Fruit fly (Drosophila melanogaster) whole organism, prepupa: ENCODE data around the gene Trc8.

Experiments used
- Blimp-1 ChIP-seq: fragments of 200-800 bp; sonication (Bioruptor generic); optimal IDR thresholded peaks from 3 replicates; lab custom pipeline; 2017; ENCODE audit warnings: missing biosample characterization, missing genetic modification characterization, mild to moderate bottlenecking, moderate library complexity, missing genetic modification reagents
- CG10669 ChIP-seq: fragments of 200-800 bp; sonication (Bioruptor generic); optimal IDR thresholded peaks from 3 replicates; lab custom pipeline; 2018; ENCODE audit warnings: missing biosample characterization, mild to moderate bottlenecking, missing genetic modification characterization, moderate library complexity
- CG11294 ChIP-seq: fragments of 200-800 bp; sonication (Bioruptor generic); IDR thresholded peaks from 2 replicates; pipeline ENCODE4 v1.3.6; 2022; ENCODE audit warnings: missing biosample characterization, missing genetic modification characterization
- CG11762 ChIP-seq: fragments of 200-800 bp; sonication (Bioruptor generic); optimal IDR thresholded peaks from 3 replicates; lab custom pipeline; 2016; ENCODE audit warnings: missing biosample characterization, missing genetic modification characterization; ENCODE audit not compliant: insufficient read depth
- CG15336 ChIP-seq: fragments of 200-800 bp; sonication (Bioruptor generic); IDR thresholded peaks from 2 replicates; pipeline ENCODE4 v1.3.6; 2022; ENCODE audit warnings: missing biosample characterization, missing genetic modification characterization
- CG1621 ChIP-seq: fragments of 200-800 bp; sonication (Bioruptor generic); optimal IDR thresholded peaks from 3 replicates; lab custom pipeline; 2018; ENCODE audit warnings: missing biosample characterization, mild to moderate bottlenecking, missing genetic modification characterization
- CG16779 ChIP-seq: fragments of 200-800 bp; sonication (Bioruptor generic); optimal IDR thresholded peaks from 3 replicates; lab custom pipeline; 2017; ENCODE audit warnings: missing biosample characterization, mild to moderate bottlenecking, missing genetic modification characterization
- CG31627 ChIP-seq: fragments of 200-800 bp; sonication (Bioruptor generic); optimal IDR thresholded peaks from 3 replicates; lab custom pipeline; 2016; ENCODE audit warnings: missing biosample characterization, missing genetic modification characterization
- CG3919 ChIP-seq: fragments of 200-800 bp; sonication (Bioruptor generic); optimal IDR thresholded peaks from 3 replicates; lab custom pipeline; 2016; ENCODE audit warnings: missing biosample characterization, missing genetic modification characterization
- CG4318 ChIP-seq: fragments of 200-800 bp; sonication (Bioruptor generic); optimal IDR thresholded peaks from 3 replicates; lab custom pipeline; 2017; ENCODE audit warnings: missing biosample characterization, mild to moderate bottlenecking, missing genetic modification characterization
- CG6163 ChIP-seq: fragments of 200-800 bp; sonication (Bioruptor generic); IDR thresholded peaks from 3 replicates; pipeline ENCODE4 v1.3.6; 2022; ENCODE audit warnings: missing biosample characterization, missing genetic modification characterization
- CG6276 ChIP-seq: fragments of 200-800 bp; sonication (Bioruptor generic); optimal IDR thresholded peaks from 2 replicates; lab custom pipeline; 2017; ENCODE audit warnings: missing biosample characterization, mild to moderate bottlenecking, missing genetic modification characterization
- CG6792 ChIP-seq: fragments of 200-800 bp; sonication (Bioruptor generic); optimal IDR thresholded peaks from 3 replicates; lab custom pipeline; 2016; ENCODE audit warnings: missing biosample characterization, missing genetic modification characterization
- CG6808 ChIP-seq: fragments of 200-800 bp; sonication (Bioruptor generic); optimal IDR thresholded peaks from 3 replicates; lab custom pipeline; 2017; ENCODE audit warnings: missing biosample characterization, missing genetic modification characterization, mild to moderate bottlenecking, moderate library complexity, missing genetic modification reagents
- CG6854 ChIP-seq: fragments of 200-800 bp; sonication (Bioruptor generic); optimal IDR thresholded peaks from 2 replicates; lab custom pipeline; 2017; ENCODE audit warnings: missing biosample characterization, mild to moderate bottlenecking, missing genetic modification characterization
- CG8319 ChIP-seq: fragments of 200-800 bp; sonication (Bioruptor generic); optimal IDR thresholded peaks from 3 replicates; lab custom pipeline; 2016; ENCODE audit warnings: missing biosample characterization, missing genetic modification characterization
- CG8632 ChIP-seq: fragments of 200-800 bp; sonication (Bioruptor generic); optimal IDR thresholded peaks from 3 replicates; lab custom pipeline; 2016; ENCODE audit warnings: missing biosample characterization, missing genetic modification characterization
- CG9139 ChIP-seq: fragments of 200-800 bp; sonication (Bioruptor generic); optimal IDR thresholded peaks from 3 replicates; lab custom pipeline; 2017; ENCODE audit warnings: missing biosample characterization, mild to moderate bottlenecking, missing genetic modification characterization
- Eip75B ChIP-seq: fragments of 200-800 bp; sonication (Bioruptor generic); optimal IDR thresholded peaks from 3 replicates; lab custom pipeline; 2016; ENCODE audit warnings: missing biosample characterization, missing genetic modification characterization
- Eip78C ChIP-seq: fragments of 200-800 bp; sonication (Bioruptor generic); peaks from one replicate; lab custom pipeline; 2016; ENCODE audit warnings: missing biosample characterization, missing genetic modification characterization
- Eip93F ChIP-seq: fragments of 200-800 bp; sonication (Bioruptor generic); optimal IDR thresholded peaks from 2 replicates; lab custom pipeline; 2016; ENCODE audit warnings: missing biosample characterization, mild to moderate bottlenecking, missing genetic modification characterization
- Ets96B ChIP-seq: fragments of 200-800 bp; optimal IDR thresholded peaks from 2 replicates; lab custom pipeline; 2019; ENCODE audit warnings: missing biosample characterization, mild to moderate bottlenecking, missing genetic modification characterization, moderate library complexity
- Gug ChIP-seq: fragments of 200-800 bp; sonication (Bioruptor generic); IDR thresholded peaks from 2 replicates; pipeline ENCODE4 v1.3.6; 2022; ENCODE audit warnings: missing biosample characterization, missing genetic modification characterization
- Hr38 ChIP-seq: sonication (Bioruptor generic); optimal IDR thresholded peaks from 2 replicates; lab custom pipeline; 2016; ENCODE audit warnings: missing biosample characterization, missing genetic modification characterization
- Hr39 ChIP-seq: fragments of 200-800 bp; sonication (Bioruptor generic); optimal IDR thresholded peaks from 2 replicates; lab custom pipeline; 2016; ENCODE audit warnings: missing biosample characterization, missing genetic modification characterization
- Hr4 ChIP-seq: fragments of 200-800 bp; sonication (Bioruptor generic); optimal IDR thresholded peaks from 3 replicates; lab custom pipeline; 2016; ENCODE audit warnings: missing biosample characterization, missing genetic modification characterization
- Lpt ChIP-seq: fragments of 200-800 bp; sonication (Bioruptor generic); optimal IDR thresholded peaks from 3 replicates; lab custom pipeline; 2016; ENCODE audit warnings: missing biosample characterization, missing genetic modification characterization
- Met ChIP-seq: fragments of 200-800 bp; sonication (Bioruptor generic); optimal IDR thresholded peaks from 3 replicates; lab custom pipeline; 2016; ENCODE audit warnings: missing biosample characterization, missing genetic modification characterization
- OdsH ChIP-seq: fragments of 200-800 bp; sonication (Bioruptor generic); optimal IDR thresholded peaks from 3 replicates; lab custom pipeline; 2016; ENCODE audit warnings: missing biosample characterization, missing genetic modification characterization
- Smox ChIP-seq: fragments of 200-800 bp; sonication (Bioruptor generic); optimal IDR thresholded peaks from 3 replicates; lab custom pipeline; 2016; ENCODE audit warnings: missing biosample characterization, missing genetic modification characterization
- Sox102F ChIP-seq: fragments of 200-800 bp; sonication (Bioruptor generic); optimal IDR thresholded peaks from 2 replicates; lab custom pipeline; 2016; ENCODE audit warnings: missing biosample characterization, mild to moderate bottlenecking, missing genetic modification characterization
- Sox14 ChIP-seq: fragments of 200-800 bp; sonication (Bioruptor generic); optimal IDR thresholded peaks from 3 replicates; lab custom pipeline; 2016; ENCODE audit warnings: missing biosample characterization, missing genetic modification characterization
- achi ChIP-seq: fragments of 200-800 bp; sonication (Bioruptor generic); optimal IDR thresholded peaks from 3 replicates; lab custom pipeline; 2016; ENCODE audit warnings: missing biosample characterization, missing genetic modification characterization
- acj6 ChIP-seq: fragments of 200-800 bp; sonication (Bioruptor generic); optimal IDR thresholded peaks from 3 replicates; lab custom pipeline; 2016; ENCODE audit warnings: missing biosample characterization, missing genetic modification characterization
- cyc ChIP-seq: fragments of 200-800 bp; sonication (Bioruptor generic); optimal IDR thresholded peaks from 3 replicates; lab custom pipeline; 2016; ENCODE audit warnings: missing biosample characterization, missing genetic modification characterization
- dac ChIP-seq: fragments of 200-800 bp; sonication (Bioruptor generic); optimal IDR thresholded peaks from 2 replicates; lab custom pipeline; 2017; ENCODE audit warnings: missing biosample characterization, mild to moderate bottlenecking, missing genetic modification characterization
- dsx ChIP-seq: fragments of 200-800 bp; optimal IDR thresholded peaks from 3 replicates; lab custom pipeline; 2019; ENCODE audit warnings: missing biosample characterization, mild to moderate bottlenecking, missing genetic modification characterization, moderate library complexity; ENCODE audit not compliant: poor library complexity, severe bottlenecking
- eg ChIP-seq: fragments of 200-800 bp; sonication (Bioruptor generic); IDR thresholded peaks from 3 replicates; pipeline ENCODE4 v1.3.6; 2022; ENCODE audit warnings: missing biosample characterization, missing genetic modification characterization
- fd59A ChIP-seq: fragments of 200-800 bp; sonication (Bioruptor generic); optimal IDR thresholded peaks from 2 replicates; lab custom pipeline; 2017; ENCODE audit warnings: missing biosample characterization, mild to moderate bottlenecking, missing genetic modification characterization, missing genetic modification reagents
- fd85E ChIP-seq: fragments of 200-800 bp; sonication (Bioruptor generic); optimal IDR thresholded peaks from 3 replicates; lab custom pipeline; 2016; ENCODE audit warnings: missing biosample characterization, missing genetic modification characterization
- fkh ChIP-seq: fragments of 200-800 bp; sonication (Bioruptor generic); optimal IDR thresholded peaks from 3 replicates; lab custom pipeline; 2017; ENCODE audit warnings: missing biosample characterization, mild to moderate bottlenecking, missing genetic modification characterization, moderate library complexity
- lz ChIP-seq: fragments of 200-800 bp; sonication (Bioruptor generic); optimal IDR thresholded peaks from 3 replicates; lab custom pipeline; 2016; ENCODE audit warnings: missing biosample characterization, missing genetic modification characterization
- net ChIP-seq: fragments of 200-800 bp; sonication (Bioruptor generic); optimal IDR thresholded peaks from 3 replicates; lab custom pipeline; 2016; ENCODE audit warnings: missing biosample characterization, missing genetic modification characterization
- pdm3 ChIP-seq: fragments of 200-800 bp; sonication (Bioruptor generic); optimal IDR thresholded peaks from 3 replicates; lab custom pipeline; 2016; ENCODE audit warnings: missing biosample characterization, missing genetic modification characterization
- salr ChIP-seq, 2 experiments: fragments of 200-800 bp; sonication (Bioruptor generic); optimal IDR thresholded peaks; 3 replicates each; lab custom pipeline; 2016 to 2018; ENCODE audit warnings: missing biosample characterization in 2 of 2, missing genetic modification characterization in 2 of 2, mild to moderate bottlenecking in 1 of 2
- spab ChIP-seq: fragments of 200-800 bp; sonication (Bioruptor generic); optimal IDR thresholded peaks from 2 replicates; lab custom pipeline; 2017; ENCODE audit warnings: missing biosample characterization, mild to moderate bottlenecking, missing genetic modification characterization, missing genetic modification reagents
- ss ChIP-seq, 2 experiments: fragments of 200-800 bp; sonication (Bioruptor generic); optimal IDR thresholded peaks; 2 replicates in 1 of 2; 3 replicates in 1 of 2; lab custom pipeline; 2017 to 2018; ENCODE audit warnings: mild to moderate bottlenecking in 2 of 2, missing biosample characterization in 2 of 2, missing genetic modification characterization in 2 of 2, moderate library complexity in 1 of 2
- svp ChIP-seq: fragments of 200-800 bp; sonication (Bioruptor generic); peaks from one replicate; lab custom pipeline; 2016; ENCODE audit warnings: missing biosample characterization, missing genetic modification characterization
- vri ChIP-seq: fragments of 200-800 bp; sonication (Bioruptor generic); optimal IDR thresholded peaks from 3 replicates; lab custom pipeline; 2016; ENCODE audit warnings: missing biosample characterization, mild to moderate bottlenecking, missing genetic modification characterization

Gene Trc8

DNA sequence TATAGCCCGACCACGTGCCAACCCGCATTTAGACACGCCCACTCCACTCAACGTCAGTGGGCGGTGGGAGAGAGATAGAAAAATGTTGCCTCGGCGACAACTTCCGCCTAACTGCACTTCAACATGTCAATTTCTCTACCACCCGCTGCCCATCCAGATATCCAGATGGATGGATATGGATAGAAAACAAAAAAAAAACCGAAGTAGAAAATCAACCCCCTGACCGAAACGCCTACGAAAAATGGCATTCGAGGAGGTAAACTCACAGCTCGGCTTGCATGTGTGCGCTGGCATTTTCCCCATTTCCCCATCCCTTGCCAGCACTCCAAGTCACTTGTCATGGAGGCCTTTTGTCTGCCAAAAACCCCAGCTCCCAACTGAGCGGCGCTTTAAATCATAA is 36.8 kb downstream of the Trc8 start:
- TF ChIP-seq eg (no peak), net (no peak), Lpt (GFP tag; lab: Kevin White, UChicago) (no peak), vri (GFP tag; lab: Kevin White, UChicago) (no peak), Hr38 (GFP tag; lab: Kevin White, UChicago) (no peak), CG11762 (no peak), dsx (no peak), Smox (GFP tag; lab: Kevin White, UChicago) (no peak), dac (no peak), CG6163 (GFP tag; lab: Robert Waterston, UW) (no peak), CG31627 (no peak), Sox14 (no peak), svp (GFP tag; lab: Kevin White, UChicago) (no peak)

DNA sequence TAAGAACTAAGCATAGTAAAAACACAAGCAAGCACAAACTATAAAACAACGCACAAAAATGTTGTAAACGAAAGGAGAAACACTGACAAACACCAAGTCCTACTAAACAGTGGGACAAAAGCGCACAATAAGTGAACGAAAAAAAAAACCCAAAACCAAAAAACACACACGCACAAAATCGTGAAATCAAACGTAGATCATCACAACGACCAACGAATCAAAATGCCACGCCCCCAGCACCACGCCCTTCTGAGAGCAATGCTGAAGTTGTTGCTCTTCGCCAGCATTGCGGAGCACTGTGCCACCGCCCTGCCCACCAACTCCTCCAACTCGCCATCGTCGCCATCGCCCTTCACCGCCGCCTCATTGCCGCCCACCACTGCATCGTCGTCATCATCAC is 41.8 kb downstream of the Trc8 start:
- peak; percentile 17 for TF ChIP-seq OdsH
- TF ChIP-seq Eip75B, result no peak
- TF ChIP-seq Hr39 (GFP tag; lab: Kevin White, UChicago), result peak; percentile 9
- no peak for TF ChIP-seq CG6276 (GFP tag; lab: Kevin White, UChicago)
- TF ChIP-seq CG8319, result no peak
- peak in 1 of 2 experiments; percentile 11 for TF ChIP-seq salr (GFP tag; optimal IDR thresholded peaks at IDR 0.05; lab: Kevin White, UChicago)
- TF ChIP-seq pdm3, result no peak
- peak; percentile 41 for TF ChIP-seq achi (GFP tag; lab: Kevin White, UChicago)
- no peak for TF ChIP-seq Hr4
- no peak for TF ChIP-seq CG11762
- peak; percentile 7 for TF ChIP-seq cyc (GFP tag; lab: Kevin White, UChicago)
- peak; percentile 35 for TF ChIP-seq CG31627
- TF ChIP-seq vri (GFP tag; lab: Kevin White, UChicago), result no peak
- TF ChIP-seq CG6792, result peak; percentile 33
- peak; percentile 21 for TF ChIP-seq Sox14
- TF ChIP-seq CG6163 (GFP tag; lab: Robert Waterston, UW), result peak; percentile 45; the same call in 2 of the 3 replicates
- no peak for TF ChIP-seq Gug (GFP tag; lab: Robert Waterston, UW)
- peak; percentile 7 for TF ChIP-seq lz (GFP tag; lab: Kevin White, UChicago)
- peak; percentile 2 for TF ChIP-seq CG8632 (GFP tag; lab: Kevin White, UChicago)
- no peak for TF ChIP-seq CG4318 (GFP tag; lab: Kevin White, UChicago)
- TF ChIP-seq CG9139 (GFP tag; lab: Kevin White, UChicago), result no peak
- peak; percentile 10 for TF ChIP-seq acj6 (GFP tag; lab: Kevin White, UChicago)
- TF ChIP-seq Ets96B (tag; lab: Kevin White, UChicago), result no peak
- no peak for TF ChIP-seq Sox102F (GFP tag; lab: Kevin White, UChicago)
- TF ChIP-seq net, result peak; percentile 10
- peak; percentile 36 for TF ChIP-seq CG3919 (GFP tag; lab: Kevin White, UChicago)
- no peak for TF ChIP-seq ss (GFP tag; optimal IDR thresholded peaks at IDR 0.05; lab: Kevin White, UChicago)
- no peak for TF ChIP-seq CG1621 (tag; lab: Kevin White, UChicago)
- no peak for TF ChIP-seq dac
- peak; percentile 4 for TF ChIP-seq Met (GFP tag; lab: Kevin White, UChicago)
- no peak for TF ChIP-seq CG6808 (GFP tag; lab: Kevin White, UChicago)
- no peak for TF ChIP-seq fd59A
- no peak for TF ChIP-seq dsx
- TF ChIP-seq CG10669 (GFP tag; lab: Kevin White, UChicago), result no peak
- no peak for TF ChIP-seq fd85E
- TF ChIP-seq Lpt (GFP tag; lab: Kevin White, UChicago), result no peak
- 0 out of 3 replicates have a peak, but pooled peaks have one; percentile 32 for TF ChIP-seq eg
- no peak for TF ChIP-seq CG6854 (GFP tag; lab: Kevin White, UChicago)
- TF ChIP-seq Eip78C (GFP tag; lab: Kevin White, UChicago), result peak; percentile 52
- TF ChIP-seq CG16779 (tag; lab: Kevin White, UChicago), result no peak
- peak; percentile 44 for TF ChIP-seq svp (GFP tag; lab: Kevin White, UChicago)
- no peak for TF ChIP-seq Blimp-1 (GFP tag; lab: Kevin White, UChicago)
- TF ChIP-seq fkh (GFP tag; lab: Kevin White, UChicago), result no peak
- TF ChIP-seq CG11294 (GFP tag; lab: Robert Waterston, UW), result no peak
- no peak for TF ChIP-seq spab (GFP tag; lab: Kevin White, UChicago)
- TF ChIP-seq CG15336 (GFP tag; lab: Robert Waterston, UW), result 0 out of 2 replicates have a peak, but pooled peaks have one; percentile 23
- no peak for TF ChIP-seq Eip93F (GFP tag; lab: Kevin White, UChicago)
